Fruit fly (Drosophila melanogaster): ENCODE measurements around the gene Cpr78Cb.
A peak's percentile ranks its signal among the peaks of the same experiment; 100 is the strongest.

Gene Cpr78Cb

DNA sequence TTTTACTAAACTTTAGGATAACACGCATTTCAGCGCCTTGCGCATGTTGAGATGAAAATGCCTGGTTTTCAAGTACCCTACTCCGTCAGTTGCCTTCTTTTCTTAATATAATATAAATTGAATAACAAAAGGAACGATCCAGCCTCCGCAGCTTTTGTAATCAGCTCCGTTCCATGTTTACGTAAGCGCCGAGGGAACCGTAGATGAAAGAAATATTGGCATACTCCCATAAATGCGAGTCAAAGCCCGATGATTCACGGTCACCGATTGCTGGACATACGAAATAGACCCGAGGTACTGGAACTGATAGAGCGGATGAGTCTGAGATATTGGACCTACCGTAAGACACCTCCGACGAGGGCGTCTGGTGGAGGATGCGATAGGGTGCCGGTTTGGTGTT is 48.3 kb downstream of the Cpr78Cb start:
- TF ChIP-seq Rel (GFP tag; optimal IDR thresholded peaks at IDR 0.05) (no peak), Rel (tag; optimal IDR thresholded peaks at IDR 0.05) (peak; percentile 17), fru (GFP tag; optimal IDR thresholded peaks at IDR 0.05) (no peak)

DNA sequence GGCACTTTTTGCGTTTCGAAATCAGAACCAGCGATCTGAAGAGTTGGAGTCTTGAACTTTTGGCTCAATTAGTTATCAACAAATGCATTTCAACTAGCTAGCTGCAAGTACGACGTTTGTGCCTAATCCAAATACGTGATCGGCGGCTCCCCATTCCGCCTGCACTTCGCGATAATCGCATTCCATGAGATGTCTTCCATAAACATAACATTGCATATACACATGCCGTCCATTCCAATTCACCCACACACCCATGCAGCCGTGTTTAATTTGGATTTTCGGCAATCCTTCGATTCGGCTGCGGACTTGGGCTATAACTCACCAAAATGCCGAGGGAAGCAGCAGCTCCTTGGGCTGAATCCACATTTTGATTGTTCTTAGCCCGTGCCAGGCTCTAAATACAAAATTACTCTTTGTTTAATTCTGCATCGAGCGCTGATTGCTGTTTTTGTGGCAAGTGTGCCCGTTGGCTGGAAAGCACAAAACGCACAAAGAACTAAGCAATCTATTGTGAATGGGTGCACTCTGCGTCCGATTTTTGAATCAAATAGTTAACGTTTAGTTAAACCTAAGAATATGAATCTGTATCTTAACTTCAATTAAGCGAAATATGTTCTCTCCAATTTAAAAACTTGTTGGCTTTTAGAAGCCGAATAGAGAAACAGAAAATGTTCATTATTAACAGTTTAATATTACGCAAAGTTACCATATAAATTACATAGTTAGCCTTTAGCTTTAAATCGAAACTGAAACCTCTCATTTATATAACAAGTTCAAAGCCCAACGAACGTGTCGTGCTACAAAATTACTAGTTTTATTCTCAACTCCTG is 49.2 kb downstream of the Cpr78Cb start, which contains the start of the genes Tbc1d8-9 and CG32436:
TSS of gene Tbc1d8-9 (minus strand) at position 463 of the 830 bp plus-strand sequence.
TSS of gene CG32436 (plus strand) at position 780 of the 830 bp plus-strand sequence.
- TF ChIP-seq OdsH (GFP tag; optimal IDR thresholded peaks at IDR 0.05) = peak; percentile 49
- TF ChIP-seq HLH106 (tag; optimal IDR thresholded peaks at IDR 0.05) = no peak
- no peak for TF ChIP-seq jim (GFP tag; optimal IDR thresholded peaks at IDR 0.05)
- TF ChIP-seq Vsx2 (GFP tag; optimal IDR thresholded peaks at IDR 0.05; ENCODE audit: partially characterized antibody) = no peak

All from whole organism, wandering third instar larva.